Fruit fly (Drosophila melanogaster): Measurements from ENCODE around the gene koko.

DNA sequence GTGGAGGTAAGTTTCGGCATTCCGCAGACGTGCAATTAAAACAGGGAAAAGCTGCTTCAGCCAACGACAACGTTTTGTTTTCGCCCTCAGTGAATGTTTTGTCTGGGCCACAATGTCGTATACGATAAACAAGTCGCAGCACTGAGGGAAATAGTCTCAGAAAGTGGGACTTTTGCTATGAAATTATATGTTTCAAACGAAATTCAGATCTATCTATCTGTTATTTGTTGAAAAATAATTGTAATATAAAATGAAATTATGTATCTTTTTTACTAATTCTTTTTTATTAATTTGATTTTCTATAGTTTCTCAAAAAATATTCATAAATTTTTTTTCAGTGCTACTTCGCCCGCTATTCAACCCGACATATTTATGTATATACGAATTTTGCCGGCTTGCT lies 9.4 kb upstream of the koko start:
- TF ChIP-seq fkh (GFP tag; optimal IDR thresholded peaks at IDR 0.05) (no peak), CG6276 (GFP tag; optimal IDR thresholded peaks at IDR 0.05) (no peak), CG6792 (GFP tag; optimal IDR thresholded peaks at IDR 0.05) (peak; percentile 72), pdm3 (GFP tag; optimal IDR thresholded peaks at IDR 0.05) (peak; percentile 46), Eip93F (GFP tag; optimal IDR thresholded peaks at IDR 0.05) (no peak), CG11902 (GFP tag; optimal IDR thresholded peaks at IDR 0.05) (peak; percentile 14), dsx (GFP tag; optimal IDR thresholded peaks at IDR 0.05; ENCODE audit: poor library complexity, severe bottlenecking) (peak; percentile 82), CG32006 (GFP tag; optimal IDR thresholded peaks at IDR 0.05) (no peak), Sox102F (GFP tag; optimal IDR thresholded peaks at IDR 0.05) (peak; percentile 72), CG8632 (GFP tag; optimal IDR thresholded peaks at IDR 0.05) (peak; percentile 75), CG3032 (tag; optimal IDR thresholded peaks at IDR 0.05) (peak; percentile 50), Ets96B (tag; optimal IDR thresholded peaks at IDR 0.05) (no peak)
